Fruit fly (Drosophila melanogaster): ENCODE measurements around the gene mthl10.

Gene mthl10

DNA sequence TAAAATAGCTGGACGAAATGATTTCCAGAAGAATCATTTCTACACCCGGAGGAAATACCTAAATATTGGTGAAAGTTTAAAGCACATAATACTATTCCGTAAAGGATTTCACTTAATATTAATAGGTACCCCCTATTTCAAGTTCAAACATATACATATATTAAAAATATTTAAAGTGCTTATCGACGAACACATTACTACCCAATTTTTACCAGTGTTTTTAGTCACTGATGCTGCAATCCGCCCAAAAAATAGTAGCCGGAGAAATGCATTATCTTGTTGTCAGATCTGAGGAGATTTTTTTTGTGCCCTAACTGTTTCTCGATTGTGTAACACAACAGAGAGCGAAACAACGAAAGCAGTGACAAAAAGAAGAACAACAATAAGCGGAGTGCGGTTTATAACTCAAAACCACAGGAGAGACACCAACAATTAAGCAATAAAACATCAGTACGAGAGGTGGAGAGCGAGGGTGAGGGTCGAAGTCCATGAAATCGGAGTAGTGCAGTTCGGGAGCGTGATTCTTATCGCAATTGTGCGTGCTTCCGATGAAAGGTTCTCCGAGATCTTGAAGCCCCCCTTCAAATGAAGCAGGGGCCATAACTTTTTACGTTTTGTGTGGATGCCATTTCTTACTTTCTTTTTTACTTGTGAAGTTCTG lies 38.3 kb upstream of the mthl10 start (continued):
- no peak for TF ChIP-seq mld (GFP tag; IDR thresholded peaks at IDR 0.05; ENCODE audit: partially characterized antibody)
- TF ChIP-seq scrt (GFP tag; optimal IDR thresholded peaks at IDR 0.05): no peak
- no peak for TF ChIP-seq CG18011 (GFP tag; optimal IDR thresholded peaks at IDR 0.05)
- TF ChIP-seq insv (GFP tag; optimal IDR thresholded peaks at IDR 0.05): no peak
- no peak for TF ChIP-seq CG9932 (GFP tag; IDR thresholded peaks at IDR 0.05)
- TF ChIP-seq tup (GFP tag; optimal IDR thresholded peaks at IDR 0.05): no peak
- TF ChIP-seq lilli (GFP tag; optimal IDR thresholded peaks at IDR 0.05): no peak
- no peak for TF ChIP-seq CG6791 (GFP tag; IDR thresholded peaks at IDR 0.05; ENCODE audit: partially characterized antibody)
- no peak for TF ChIP-seq Hr51 (GFP tag; optimal IDR thresholded peaks at IDR 0.05)
- no peak for TF ChIP-seq CG8944 (GFP tag; optimal IDR thresholded peaks at IDR 0.05)
- 0 out of 2 replicates have a peak, but pooled peaks have one; percentile 40 for TF ChIP-seq ara (GFP tag; IDR thresholded peaks at IDR 0.05)
- peak; percentile 23 for TF ChIP-seq CG16815 (GFP tag; optimal IDR thresholded peaks at IDR 0.05)
- TF ChIP-seq CG17568 (GFP tag; optimal IDR thresholded peaks at IDR 0.05): no peak
- no peak for TF ChIP-seq CG18764 (GFP tag; optimal IDR thresholded peaks at IDR 0.05)
- no peak for TF ChIP-seq crol (GFP tag; IDR thresholded peaks at IDR 0.05)
- TF ChIP-seq ham (GFP tag; IDR thresholded peaks at IDR 0.05): no peak
- TF ChIP-seq chif (GFP tag; optimal IDR thresholded peaks at IDR 0.05): peak in 1 of 2 experiments; percentile 23
- peak; percentile 33 for TF ChIP-seq nmo (GFP tag; optimal IDR thresholded peaks at IDR 0.05)
- TF ChIP-seq Oli (tag; optimal IDR thresholded peaks at IDR 0.05): no peak
- no peak for TF ChIP-seq CG13296 (GFP tag; optimal IDR thresholded peaks at IDR 0.05)
- no peak for TF ChIP-seq gcm (GFP tag; optimal IDR thresholded peaks at IDR 0.05)
- peak; percentile 17 for TF ChIP-seq Chrac-16 (GFP tag; optimal IDR thresholded peaks at IDR 0.05)
- no peak for TF ChIP-seq ci (GFP tag; IDR thresholded peaks at IDR 0.05)
- TF ChIP-seq D19A (tag; optimal IDR thresholded peaks at IDR 0.05): peak; percentile 14
- peak; percentile 71 for TF ChIP-seq Xrp1 (GFP tag; IDR thresholded peaks at IDR 0.05)
- TF ChIP-seq CG13894 (tag; optimal IDR thresholded peaks at IDR 0.05): no peak
- no peak for TF ChIP-seq CG31224 (GFP tag; IDR thresholded peaks at IDR 0.05)
- no peak for TF ChIP-seq danr (GFP tag; IDR thresholded peaks at IDR 0.05)
- no peak for TF ChIP-seq Dref (GFP tag; IDR thresholded peaks at IDR 0.05)
- no peak for TF ChIP-seq caup (GFP tag; optimal IDR thresholded peaks at IDR 0.05; ENCODE audit: severe bottlenecking)
- no peak for TF ChIP-seq Dll (GFP tag; IDR thresholded peaks at IDR 0.05; ENCODE audit: partially characterized antibody)
- peak in 1 of 3 experiments; percentile 15 for TF ChIP-seq Stat92E (GFP tag; optimal IDR thresholded peaks at IDR 0.05)
- peak; percentile 64 for TF ChIP-seq cad (GFP tag; optimal IDR thresholded peaks at IDR 0.05)
- no peak for TF ChIP-seq CG12236 (GFP tag; optimal IDR thresholded peaks at IDR 0.05)
- TF ChIP-seq CG17361 (GFP tag; IDR thresholded peaks at IDR 0.05): peak; percentile 50; the same call in 2 of the 3 replicates
- no peak for TF ChIP-seq NC2α (GFP tag; optimal IDR thresholded peaks at IDR 0.05)
- TF ChIP-seq sima (GFP tag; optimal IDR thresholded peaks at IDR 0.05): no peak
- no peak for TF ChIP-seq CG18476 (GFP tag; optimal IDR thresholded peaks at IDR 0.05)
- no peak for TF ChIP-seq CG31388 (GFP tag; optimal IDR thresholded peaks at IDR 0.05)
- peak; percentile 55 for TF ChIP-seq CG9727 (GFP tag; optimal IDR thresholded peaks at IDR 0.05)
- no peak for TF ChIP-seq her (GFP tag; optimal IDR thresholded peaks at IDR 0.05)
- TF ChIP-seq CG6654 (GFP tag; optimal IDR thresholded peaks at IDR 0.05): no peak
- TF ChIP-seq CG17186 (GFP tag; optimal IDR thresholded peaks at IDR 0.05): no peak
- no peak for TF ChIP-seq Kr (GFP tag; optimal IDR thresholded peaks at IDR 0.05)
- TF ChIP-seq CG18619 (GFP tag; optimal IDR thresholded peaks at IDR 0.05): no peak
- no peak for TF ChIP-seq CG2199 (GFP tag; IDR thresholded peaks at IDR 0.05)
- TF ChIP-seq CG34224 (GFP tag; IDR thresholded peaks at IDR 0.05; ENCODE audit: partially characterized antibody): no peak
- TF ChIP-seq CG7271 (tag; optimal IDR thresholded peaks at IDR 0.05): no peak
- peak; percentile 1 for TF ChIP-seq CG6254 (GFP tag; optimal IDR thresholded peaks at IDR 0.05)
